Worm (Caenorhabditis elegans): ENCODE results near the gene F41C6.6.
A peak's percentile ranks its signal among the peaks of the same experiment; 100 is the strongest.

F41C6.6 gene

DNA sequence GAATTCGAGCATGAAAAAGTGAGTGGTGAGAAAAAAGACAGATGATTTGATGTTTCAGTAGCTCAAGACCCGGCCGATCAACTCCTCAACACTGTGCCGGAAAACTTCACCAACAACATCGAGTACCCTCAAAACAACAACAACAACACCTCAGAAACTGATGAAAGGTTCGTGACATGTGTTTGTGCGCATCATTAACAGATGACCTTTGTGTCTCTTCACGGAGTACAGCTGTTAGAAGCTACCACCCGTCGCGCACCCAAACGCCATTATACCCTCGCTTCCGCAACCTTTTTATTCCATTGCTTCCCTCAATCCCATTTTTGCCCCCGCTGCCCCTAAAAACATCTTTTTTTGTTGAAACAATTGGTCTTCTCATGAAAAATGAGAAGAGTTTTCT lies 33.6 kb upstream of the F41C6.6 start:
- no peak for TF ChIP-seq cnd-1 (tag; optimal IDR thresholded peaks at IDR 0.05)
- peak; percentile 95 for TF ChIP-seq hlh-1 (tag; optimal IDR thresholded peaks at IDR 0.05)
- TF ChIP-seq nhr-2 (tag; optimal IDR thresholded peaks at IDR 0.05) = peak; percentile 11

- no peak for TF ChIP-seq mls-2 (tag; optimal IDR thresholded peaks at IDR 0.05)
- no peak for TF ChIP-seq mab-5 (tag; optimal IDR thresholded peaks at IDR 0.05)
- no peak for TF ChIP-seq elt-3 (tag; optimal IDR thresholded peaks at IDR 0.05)
- TF ChIP-seq ztf-11 (tag; optimal IDR thresholded peaks at IDR 0.05) = no peak
- no peak for TF ChIP-seq lin-13 (tag; optimal IDR thresholded peaks at IDR 0.05)
- no peak for TF ChIP-seq sem-2 (GFP tag; optimal IDR thresholded peaks at IDR 0.05)
- TF ChIP-seq elt-1 (tag; optimal IDR thresholded peaks at IDR 0.05; ENCODE audit: borderline replicate concordance, insufficient read depth) = no peak
- TF ChIP-seq drap-1 (GFP tag; optimal IDR thresholded peaks at IDR 0.05) = no peak
- no peak for TF ChIP-seq zip-8 (tag; optimal IDR thresholded peaks at IDR 0.05)
Measured at ce11 chrX:6913989-6914388, 32.3 kb upstream of the F41C6.6 start, which contains the start of gene nhx-4. Gene nhx-4, plus strand, starts transcription at chrX:6914289.

DNA sequence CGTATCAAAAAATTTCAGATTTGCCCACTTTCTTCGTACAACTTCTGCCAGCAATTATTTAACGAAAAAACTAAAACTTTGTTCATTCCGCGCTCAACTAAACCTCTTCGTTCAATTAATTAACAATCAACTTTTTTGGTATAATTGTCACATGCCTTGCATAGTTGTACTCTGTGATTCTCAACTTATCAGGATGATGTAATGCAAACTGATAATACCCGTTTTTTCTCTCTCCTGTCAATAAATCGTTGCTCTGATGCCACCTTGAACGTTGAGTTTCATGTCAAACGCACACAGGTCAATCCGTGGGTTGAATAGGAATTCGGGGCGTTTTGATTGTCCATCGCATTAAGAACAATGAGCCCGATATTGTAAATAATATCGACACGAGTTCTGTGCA lies 23.9 kb upstream of the F41C6.6 start:
- TF ChIP-seq unc-62 (GFP tag; optimal IDR thresholded peaks at IDR 0.05) = no peak
- no peak for TF ChIP-seq lin-32 (GFP tag; optimal IDR thresholded peaks at IDR 0.05)
- no peak for TF ChIP-seq blmp-1 (tag; optimal IDR thresholded peaks at IDR 0.05)
- TF ChIP-seq lin-13 (tag; optimal IDR thresholded peaks at IDR 0.05) = no peak
- no peak for TF ChIP-seq pha-4 (tag; optimal IDR thresholded peaks at IDR 0.05)
- TF ChIP-seq nhr-12 (tag; optimal IDR thresholded peaks at IDR 0.05) = no peak
- no peak for TF ChIP-seq ztf-11 (tag; optimal IDR thresholded peaks at IDR 0.05)
- TF ChIP-seq hlh-1 (tag; optimal IDR thresholded peaks at IDR 0.05) = no peak
- no peak for TF ChIP-seq unc-120 (tag; optimal IDR thresholded peaks at IDR 0.05; ENCODE audit: poor library complexity, severe bottlenecking)

- TF ChIP-seq nhr-12 (tag; optimal IDR thresholded peaks at IDR 0.05) (no peak), hlh-1 (tag; optimal IDR thresholded peaks at IDR 0.05) (peak; percentile 56)
Measured at ce11 chrX:6904064-6904771, 22.5 kb upstream of the F41C6.6 start, which contains the start of gene sid-5. Gene sid-5, plus strand, starts transcription at chrX:6904721.

- TF ChIP-seq nhr-237 (tag; optimal IDR thresholded peaks at IDR 0.05) (no peak), tbx-8 (GFP tag; optimal IDR thresholded peaks at IDR 0.05) (peak; percentile 48), bed-3 (GFP tag; optimal IDR thresholded peaks at IDR 0.05) (peak; percentile 62), M03D4.4 (tag; optimal IDR thresholded peaks at IDR 0.05) (peak; percentile 72), unc-39 (tag; optimal IDR thresholded peaks at IDR 0.05) (no peak), lin-13 (tag; optimal IDR thresholded peaks at IDR 0.05) (no peak), sem-2 (GFP tag; optimal IDR thresholded peaks at IDR 0.05) (peak; percentile 15), zip-8 (tag; optimal IDR thresholded peaks at IDR 0.05) (no peak), mls-2 (tag; optimal IDR thresholded peaks at IDR 0.05) (no peak), ham-2 (GFP tag; optimal IDR thresholded peaks at IDR 0.05) (peak; percentile 37), blmp-1 (tag; optimal IDR thresholded peaks at IDR 0.05) (peak; percentile 2), nhr-12 (tag; optimal IDR thresholded peaks at IDR 0.05) (no peak), pha-4 (tag; optimal IDR thresholded peaks at IDR 0.05) (no peak), unc-62 (GFP tag; optimal IDR thresholded peaks at IDR 0.05) (peak; percentile 20), hlh-1 (tag; optimal IDR thresholded peaks at IDR 0.05) (no peak), elt-1 (tag; optimal IDR thresholded peaks at IDR 0.05; ENCODE audit: borderline replicate concordance, insufficient read depth) (no peak), ceh-39 (tag; optimal IDR thresholded peaks at IDR 0.05) (no peak), mab-5 (tag; optimal IDR thresholded peaks at IDR 0.05) (no peak), cnd-1 (tag; optimal IDR thresholded peaks at IDR 0.05) (peak; percentile 75), snpc-4 (tag; optimal IDR thresholded peaks at IDR 0.05) (no peak), nhr-76 (tag; optimal IDR thresholded peaks at IDR 0.05) (no peak), ces-1 (GFP tag; optimal IDR thresholded peaks at IDR 0.05) (peak; percentile 7), lsy-2 (tag; optimal IDR thresholded peaks at IDR 0.05) (no peak), flh-1 (GFP tag; optimal IDR thresholded peaks at IDR 0.05) (peak; percentile 9), mep-1 (tag; optimal IDR thresholded peaks at IDR 0.05) (no peak), nhr-28 (tag; optimal IDR thresholded peaks at IDR 0.05) (no peak), nhr-2 (tag; optimal IDR thresholded peaks at IDR 0.05) (no peak), ceh-83 (GFP tag; optimal IDR thresholded peaks at IDR 0.05) (peak; percentile 84), sptf-1 (tag; optimal IDR thresholded peaks at IDR 0.05) (peak; percentile 87), drap-1 (GFP tag; optimal IDR thresholded peaks at IDR 0.05) (peak; percentile 84), lin-32 (GFP tag; optimal IDR thresholded peaks at IDR 0.05) (peak; percentile 43), ceh-43 (GFP tag; optimal IDR thresholded peaks at IDR 0.05) (peak; percentile 57), elt-3 (tag; optimal IDR thresholded peaks at IDR 0.05) (no peak), unc-120 (tag; optimal IDR thresholded peaks at IDR 0.05; ENCODE audit: poor library complexity, severe bottlenecking) (peak; percentile 87), ztf-11 (tag; optimal IDR thresholded peaks at IDR 0.05) (no peak)
Measured at ce11 chrX:6902958-6903357, 21.3 kb upstream of the F41C6.6 start.

Measured in whole organism, mixed stage, embryonic.